Worm (Caenorhabditis elegans) whole organism, L4/young adult: ENCODE measurements around the gene wapl-1.

Experiments used
- W03F9.2 ChIP-seq: fragments of 150-350 bp; optimal IDR thresholded peaks from 2 replicates; lab custom pipeline; 2014; ENCODE audit warnings: missing biosample characterization, missing genetic modification characterization
- dao-5 ChIP-seq: sonication (generic microtip); optimal IDR thresholded peaks from 2 replicates; lab custom pipeline; 2016; ENCODE audit warnings: missing genotype, missing genetic modification characterization, moderate library complexity, missing compliant biosample characterization
- him-1 ChIP-seq: sonication (generic microtip); optimal IDR thresholded peaks from 2 replicates; lab custom pipeline; 2016; ENCODE audit warnings: missing genotype, missing genetic modification reagents, missing genetic modification characterization, missing compliant biosample characterization

wapl-1 gene

ce11 chrIV:4396052-4396821, 49.3 kb downstream of the wapl-1 start:
- TF ChIP-seq him-1 (tag; lab: Kevin White, UChicago) (no peak), W03F9.2 (tag; lab: Kevin White, UChicago) (no peak), dao-5 (tag; lab: Kevin White, UChicago) (no peak)

ce11 chrIV:4395555-4395954, 50.0 kb downstream of the wapl-1 start:
- no peak for TF ChIP-seq him-1 (tag; lab: Kevin White, UChicago)
- TF ChIP-seq W03F9.2 (tag; lab: Kevin White, UChicago): no peak
- TF ChIP-seq dao-5 (tag; lab: Kevin White, UChicago): no peak

ce11 chrIV:4393942-4394460, 51.5 kb downstream of the wapl-1 start, which contains the start of gene ell-1:
Gene ell-1 (plus strand): TSS chrIV:4394410.
- no peak for TF ChIP-seq dao-5 (tag; lab: Kevin White, UChicago)
- no peak for TF ChIP-seq him-1 (tag; lab: Kevin White, UChicago)
- no peak for TF ChIP-seq W03F9.2 (tag; lab: Kevin White, UChicago)

- no peak for TF ChIP-seq dao-5 (tag; lab: Kevin White, UChicago)
- peak; percentile 29 for TF ChIP-seq W03F9.2 (tag; lab: Kevin White, UChicago)
Measured at ce11 chrIV:4393488-4393887, 52.1 kb downstream of the wapl-1 start.
